Worm (Caenorhabditis elegans) whole organism, young adult: Measurements from ENCODE around the gene C06A8.6.

ENCODE experiments used
- B0336.3 ChIP-seq: fragments of 200-800 bp; sonication (Bioruptor generic); IDR thresholded peaks from 2 replicates; pipeline ENCODE4 v1.3.6; 2022; ENCODE audit warnings: missing genetic modification characterization, missing compliant biosample characterization
- D2030.7 ChIP-seq: fragments of 200-800 bp; sonication (Bioruptor generic); IDR thresholded peaks from 2 replicates; pipeline ENCODE4 v1.3.6; 2022; ENCODE audit warnings: missing genetic modification reagents, missing genetic modification characterization, missing compliant biosample characterization
- F10E7.11 ChIP-seq: sonication (generic microtip); optimal IDR thresholded peaks from 2 replicates; lab custom pipeline; 2017; ENCODE audit warnings: mild to moderate bottlenecking, missing genetic modification characterization, moderate library complexity, missing compliant biosample characterization
- F33H1.4 ChIP-seq: fragments of 200-800 bp; sonication (Bioruptor generic); IDR thresholded peaks from 2 replicates; pipeline ENCODE4 v1.3.6; 2022; ENCODE audit warnings: missing genetic modification reagents, missing genetic modification characterization, missing compliant biosample characterization
- F49E8.2 ChIP-seq: sonication (generic microtip); optimal IDR thresholded peaks from 3 replicates; lab custom pipeline; 2017; ENCODE audit warnings: missing genetic modification characterization, mild to moderate bottlenecking, missing compliant biosample characterization, antibody characterized with exemption, moderate library complexity; ENCODE audit not compliant: insufficient read depth
- F57A8.1 ChIP-seq: fragments of 200-800 bp; sonication (Bioruptor generic); optimal IDR thresholded peaks from 2 replicates; lab custom pipeline; 2018; ENCODE audit warnings: mild to moderate bottlenecking, missing genetic modification characterization, moderate library complexity, missing compliant biosample characterization
- T07F8.4 ChIP-seq: sonication (generic microtip); optimal IDR thresholded peaks from 2 replicates; lab custom pipeline; 2016; ENCODE audit warnings: mild to moderate bottlenecking, missing genetic modification characterization, moderate library complexity, missing compliant biosample characterization
- Y67H2A.10 ChIP-seq: fragments of 200-800 bp; sonication (Bioruptor generic); conservative IDR thresholded peaks from 2 replicates; pipeline ENCODE4 v1.3.6; 2022; ENCODE audit warnings: missing genetic modification reagents, missing genetic modification characterization, missing compliant biosample characterization
- aptf-2 ChIP-seq: fragments of 200-800 bp; sonication (Bioruptor generic); conservative IDR thresholded peaks from 2 replicates; pipeline ENCODE4 v1.3.6; 2022; ENCODE audit warnings: missing genetic modification reagents, missing genetic modification characterization, missing compliant biosample characterization
- attf-5 ChIP-seq: fragments of 200-800 bp; sonication (Bioruptor generic); optimal IDR thresholded peaks from 2 replicates; lab custom pipeline; 2018; ENCODE audit warnings: mild to moderate bottlenecking, missing genetic modification characterization, missing compliant biosample characterization
- bed-2 ChIP-seq: fragments of 200-800 bp; sonication (Bioruptor generic); IDR thresholded peaks from 2 replicates; pipeline ENCODE4 v1.3.6; 2022; ENCODE audit warnings: missing genetic modification reagents, missing genetic modification characterization, missing compliant biosample characterization
- ceh-91 ChIP-seq: fragments of 200-800 bp; sonication (Bioruptor generic); IDR thresholded peaks from 2 replicates; pipeline ENCODE4 v1.3.6; 2022; ENCODE audit warnings: missing genetic modification reagents, missing genetic modification characterization, missing compliant biosample characterization
- dox-1 ChIP-seq: fragments of 200-800 bp; sonication (Bioruptor generic); IDR thresholded peaks from 2 replicates; pipeline ENCODE4 v1.3.6; 2022; ENCODE audit warnings: missing genetic modification reagents, missing genetic modification characterization, missing compliant biosample characterization
- dpl-1 ChIP-seq: fragments of 150-350 bp; optimal IDR thresholded peaks from 2 replicates; lab custom pipeline; 2014; ENCODE audit warnings: missing biosample characterization, missing genetic modification reagents, missing genetic modification characterization
- efl-1 ChIP-seq: fragments of 150-350 bp; optimal IDR thresholded peaks from 2 replicates; lab custom pipeline; 2014; ENCODE audit warnings: missing biosample characterization, missing genetic modification reagents, missing genetic modification characterization
- egl-44 ChIP-seq: fragments of 200-800 bp; sonication (Bioruptor generic); IDR thresholded peaks from 2 replicates; pipeline ENCODE4 v1.3.6; 2022; ENCODE audit warnings: missing genetic modification reagents, missing genetic modification characterization, missing compliant biosample characterization
- hmg-1.2 ChIP-seq: fragments of 200-800 bp; sonication (Bioruptor generic); IDR thresholded peaks from 2 replicates; pipeline ENCODE4 v1.3.6; 2022; ENCODE audit warnings: missing genetic modification reagents, missing genetic modification characterization, missing compliant biosample characterization
- hsf-1 ChIP-seq: fragments of 200-800 bp; sonication (Bioruptor generic); IDR thresholded peaks from 2 replicates; pipeline ENCODE4 v1.3.6; 2022; ENCODE audit warnings: missing genetic modification reagents, missing genetic modification characterization, missing compliant biosample characterization
- lin-54 ChIP-seq: fragments of 200-800 bp; sonication (Bioruptor generic); optimal IDR thresholded peaks from 2 replicates; lab custom pipeline; 2018; ENCODE audit warnings: mild to moderate bottlenecking, missing genetic modification characterization, missing compliant biosample characterization
- lsl-1 ChIP-seq: fragments of 200-800 bp; sonication (Bioruptor generic); optimal IDR thresholded peaks from 2 replicates; lab custom pipeline; 2018; ENCODE audit warnings: mild to moderate bottlenecking, missing genetic modification characterization, moderate library complexity, missing compliant biosample characterization
- madf-6 ChIP-seq: fragments of 200-800 bp; sonication (Bioruptor generic); IDR thresholded peaks from 2 replicates; pipeline ENCODE4 v1.3.6; 2022; ENCODE audit warnings: missing genetic modification reagents, missing genetic modification characterization, missing compliant biosample characterization
- madf-8 ChIP-seq: fragments of 200-800 bp; sonication (Bioruptor generic); conservative IDR thresholded peaks from 2 replicates; pipeline ENCODE4 v1.3.6; 2022; ENCODE audit warnings: missing genetic modification reagents, missing genetic modification characterization, missing compliant biosample characterization
- mcd-1 ChIP-seq: fragments of 200-800 bp; sonication (Bioruptor generic); IDR thresholded peaks from 2 replicates; pipeline ENCODE4 v1.3.6; 2022; ENCODE audit warnings: missing genetic modification reagents, missing genetic modification characterization, missing compliant biosample characterization
- nhr-179 ChIP-seq: sonication (generic microtip); optimal IDR thresholded peaks from 2 replicates; lab custom pipeline; 2016; ENCODE audit warnings: mild to moderate bottlenecking, missing genetic modification characterization, missing compliant biosample characterization
- nhr-80 ChIP-seq: sonication (generic microtip); optimal IDR thresholded peaks from 2 replicates; lab custom pipeline; 2016; ENCODE audit warnings: missing genetic modification characterization, missing compliant biosample characterization
- rcor-1 ChIP-seq: fragments of 200-800 bp; sonication (Bioruptor generic); IDR thresholded peaks from 2 replicates; pipeline ENCODE4 v1.3.6; 2022; ENCODE audit warnings: missing genetic modification reagents, missing genetic modification characterization, missing compliant biosample characterization
- sea-2 ChIP-seq: fragments of 200-800 bp; sonication (Bioruptor generic); IDR thresholded peaks from 2 replicates; pipeline ENCODE4 v1.3.6; 2022; ENCODE audit warnings: missing genetic modification characterization, missing compliant biosample characterization
- snpc-4 ChIP-seq, 5 experiments: fragments of 150-350 bp in 1 of 5; sonication (generic microtip) in 4 of 5; optimal IDR thresholded peaks; 2 replicates each; lab custom pipeline; 2014 to 2018; ENCODE audit warnings: missing genetic modification characterization in 5 of 5, missing biosample characterization in 3 of 5, antibody characterized with exemption in 2 of 5, mild to moderate bottlenecking in 2 of 5, missing compliant biosample characterization in 2 of 5, missing genotype in 2 of 5, moderate library complexity in 2 of 5, missing genetic modification reagents in 1 of 5
- somi-1 ChIP-seq: fragments of 200-800 bp; sonication (Bioruptor generic); optimal IDR thresholded peaks from 2 replicates; lab custom pipeline; 2018; ENCODE audit warnings: mild to moderate bottlenecking, missing genetic modification characterization, missing compliant biosample characterization
- xnd-1 ChIP-seq: sonication (generic microtip); optimal IDR thresholded peaks from 2 replicates; lab custom pipeline; 2016; ENCODE audit warnings: missing genotype, missing genetic modification reagents, missing genetic modification characterization, missing compliant biosample characterization
- zim-3 ChIP-seq: sonication (generic microtip); optimal IDR thresholded peaks from 2 replicates; lab custom pipeline; 2017; ENCODE audit warnings: mild to moderate bottlenecking, missing genetic modification characterization, moderate library complexity, missing compliant biosample characterization
- ztf-25 ChIP-seq: fragments of 200-800 bp; sonication (Bioruptor generic); IDR thresholded peaks from 2 replicates; pipeline ENCODE4 v1.3.6; 2022; ENCODE audit warnings: missing genetic modification reagents, missing genetic modification characterization, missing compliant biosample characterization
- ztf-26 ChIP-seq: sonication (generic microtip); optimal IDR thresholded peaks from 2 replicates; lab custom pipeline; 2017; ENCODE audit warnings: missing genetic modification characterization, missing compliant biosample characterization
- ztf-28 ChIP-seq: fragments of 200-800 bp; sonication (Bioruptor generic); IDR thresholded peaks from 2 replicates; pipeline ENCODE4 v1.3.6; 2022; ENCODE audit warnings: missing genetic modification reagents, missing genetic modification characterization, missing compliant biosample characterization
- ztf-3 ChIP-seq: fragments of 200-800 bp; sonication (Bioruptor generic); optimal IDR thresholded peaks from 2 replicates; lab custom pipeline; 2018; ENCODE audit warnings: mild to moderate bottlenecking, missing genetic modification characterization, missing compliant biosample characterization

Gene C06A8.6

ce11 chrII:7815406-7815805 lies 43.1 kb downstream of the C06A8.6 start:
- TF ChIP-seq T07F8.4 (tag; lab: Kevin White, UChicago), result no peak
- TF ChIP-seq ztf-25 (GFP tag; lab: Robert Waterston, UW), result 0 out of 2 replicates have a peak, but pooled peaks have one; percentile 16
- no peak for TF ChIP-seq ztf-26 (tag; lab: Kevin White, UChicago)

ce11 chrII:7816163-7816776 lies 44.0 kb downstream of the C06A8.6 start, which contains the start of gene cki-2:
cki-2 (plus strand) TSS chrII:7816499.
- peak; percentile 36; the same call in 1 of the 2 replicates for TF ChIP-seq hmg-1.2 (GFP tag; lab: Robert Waterston, UW)
- TF ChIP-seq dox-1 (GFP tag; lab: Robert Waterston, UW), result peak; percentile 50; the same call in 1 of the 2 replicates
- TF ChIP-seq madf-8 (GFP tag; lab: Robert Waterston, UW), result peak; percentile 69
- no peak for TF ChIP-seq aptf-2 (GFP tag; lab: Robert Waterston, UW)
- no peak for TF ChIP-seq egl-44 (GFP tag; lab: Robert Waterston, UW)
- no peak for TF ChIP-seq somi-1 (GFP tag; lab: Kevin White, UChicago)
- no peak for TF ChIP-seq ztf-28 (GFP tag; lab: Robert Waterston, UW)
- TF ChIP-seq madf-6 (GFP tag; lab: Robert Waterston, UW), result peak; percentile 90
- TF ChIP-seq attf-5 (GFP tag; lab: Kevin White, UChicago), result peak; percentile 1
- peak; percentile 32 for TF ChIP-seq lin-54 (GFP tag; lab: Kevin White, UChicago)
- TF ChIP-seq mcd-1 (GFP tag; lab: Robert Waterston, UW), result no peak
- TF ChIP-seq sea-2 (GFP tag; lab: Robert Waterston, UW), result no peak
- TF ChIP-seq B0336.3 (GFP tag; lab: Robert Waterston, UW), result 0 out of 2 replicates have a peak, but pooled peaks have one; percentile 21
- no peak for TF ChIP-seq F57A8.1 (GFP tag; lab: Kevin White, UChicago)
- TF ChIP-seq nhr-80, result peak; percentile 75
- TF ChIP-seq Y67H2A.10, result no peak
- TF ChIP-seq ceh-91 (GFP tag; lab: Robert Waterston, UW), result peak; percentile 42; the same call in 1 of the 2 replicates
- peak; percentile 57 for TF ChIP-seq dpl-1
- TF ChIP-seq D2030.7 (GFP tag; lab: Robert Waterston, UW), result peak; percentile 37; the same call in 1 of the 2 replicates
- no peak for TF ChIP-seq nhr-179 (tag; lab: Kevin White, UChicago)
- no peak for TF ChIP-seq rcor-1 (GFP tag; lab: Robert Waterston, UW)
- TF ChIP-seq F33H1.4 (GFP tag; lab: Robert Waterston, UW), result peak; percentile 33
- peak; percentile 87 for TF ChIP-seq efl-1 (GFP tag; lab: Kevin White, UChicago)
- no peak for TF ChIP-seq F10E7.11 (tag; lab: Kevin White, UChicago)
- TF ChIP-seq lsl-1, result peak; percentile 48
- no peak for TF ChIP-seq ztf-3 (GFP tag; lab: Kevin White, UChicago)
- TF ChIP-seq zim-3 (tag; lab: Kevin White, UChicago), result no peak
- TF ChIP-seq xnd-1 (tag; lab: Kevin White, UChicago), result peak; percentile 63
- no peak for TF ChIP-seq snpc-4 (GFP tag; optimal IDR thresholded peaks at IDR 0.05; lab: Kevin White, UChicago)
- no peak for TF ChIP-seq snpc-4 (tag; optimal IDR thresholded peaks at IDR 0.05; lab: Kevin White, UChicago)
- no peak for TF ChIP-seq bed-2

- TF ChIP-seq F49E8.2, result no peak
- TF ChIP-seq hsf-1 (GFP tag; lab: Robert Waterston, UW), result 0 out of 2 replicates have a peak, but pooled peaks have one; percentile 7
Measured at ce11 chrII:7817580-7817979, 45.3 kb downstream of the C06A8.6 start.
